Fruit fly (Drosophila melanogaster) whole organism, embryonic: ENCODE data around the gene Adar.
A peak's percentile ranks its signal among the peaks of the same experiment; 100 is the strongest.

Experiments
- Atf3 ChIP-seq: fragments of 200-800 bp; sonication (Bioruptor generic); optimal IDR thresholded peaks from 3 replicates; lab custom pipeline; 2016; ENCODE audit warnings: missing biosample characterization, missing genetic modification characterization
- C15 ChIP-seq: fragments of 200-800 bp; sonication (Bioruptor generic); IDR thresholded peaks from 3 replicates; pipeline ENCODE4 v1.3.6; 2022; ENCODE audit warnings: missing biosample characterization, missing genetic modification characterization
- CG10147 ChIP-seq: fragments of 200-800 bp; sonication (Bioruptor generic); optimal IDR thresholded peaks from 2 replicates; lab custom pipeline; 2019; ENCODE audit warnings: missing biosample characterization, mild to moderate bottlenecking, missing genetic modification characterization, moderate library complexity
- CG14441 ChIP-seq: fragments of 200-800 bp; sonication (Bioruptor generic); IDR thresholded peaks from 2 replicates; pipeline ENCODE4 v1.3.6; 2022; ENCODE audit warnings: missing biosample characterization, missing genetic modification characterization
- CG14710 ChIP-seq: fragments of 200-800 bp; sonication (Bioruptor generic); optimal IDR thresholded peaks from 3 replicates; lab custom pipeline; 2019; ENCODE audit warnings: missing biosample characterization, mild to moderate bottlenecking, missing genetic modification characterization, moderate library complexity
- CG15269 ChIP-seq: fragments of 200-800 bp; sonication (Bioruptor generic); optimal IDR thresholded peaks from 2 replicates; lab custom pipeline; 2018; ENCODE audit warnings: missing biosample characterization, mild to moderate bottlenecking, missing genetic modification characterization, moderate library complexity
- CG15696 ChIP-seq: fragments of 200-800 bp; sonication (Bioruptor generic); optimal IDR thresholded peaks from 2 replicates; lab custom pipeline; 2019; ENCODE audit warnings: missing biosample characterization, mild to moderate bottlenecking, missing genetic modification characterization, moderate library complexity
- CG16779 ChIP-seq: fragments of 200-800 bp; sonication (Bioruptor generic); IDR thresholded peaks from 2 replicates; pipeline ENCODE4 v1.3.6; 2022; ENCODE audit warnings: missing biosample characterization, missing genetic modification characterization
- CG17912 ChIP-seq: fragments of 200-800 bp; sonication (Bioruptor generic); optimal IDR thresholded peaks from 2 replicates; lab custom pipeline; 2018; ENCODE audit warnings: missing biosample characterization, mild to moderate bottlenecking, missing genetic modification characterization
- CG30403 ChIP-seq: fragments of 200-800 bp; sonication (Bioruptor generic); optimal IDR thresholded peaks from 3 replicates; lab custom pipeline; 2016; ENCODE audit warnings: missing biosample characterization, missing genetic modification characterization
- CG31365 ChIP-seq: fragments of 200-800 bp; sonication (Bioruptor generic); optimal IDR thresholded peaks from 2 replicates; lab custom pipeline; 2018; ENCODE audit warnings: missing biosample characterization, mild to moderate bottlenecking, missing genetic modification characterization
- CG4360 ChIP-seq: fragments of 200-800 bp; sonication (Bioruptor generic); IDR thresholded peaks from 2 replicates; pipeline ENCODE4 v1.3.6; 2022; ENCODE audit warnings: missing biosample characterization, missing genetic modification characterization
- CG4820 ChIP-seq: fragments of 200-800 bp; sonication (Bioruptor generic); optimal IDR thresholded peaks from 3 replicates; lab custom pipeline; 2016; ENCODE audit warnings: missing biosample characterization, missing genetic modification characterization
- CG6272 ChIP-seq: fragments of 200-800 bp; sonication (Bioruptor generic); IDR thresholded peaks from 2 replicates; pipeline ENCODE4 v1.3.6; 2022; ENCODE audit warnings: missing biosample characterization, missing genetic modification characterization
- CG6813 ChIP-seq: fragments of 200-800 bp; sonication (Bioruptor generic); optimal IDR thresholded peaks from 2 replicates; lab custom pipeline; 2017; ENCODE audit warnings: missing biosample characterization, missing genetic modification characterization, mild to moderate bottlenecking, moderate library complexity, missing genetic modification reagents
- CG9932 ChIP-seq: fragments of 200-800 bp; sonication (Bioruptor generic); IDR thresholded peaks from 2 replicates; pipeline ENCODE4 v1.3.6; 2022; ENCODE audit warnings: missing biosample characterization, missing genetic modification characterization
- CkIIα-i1 ChIP-seq: fragments of 200-800 bp; sonication (Bioruptor generic); IDR thresholded peaks from 2 replicates; pipeline ENCODE4 v1.3.6; 2022; ENCODE audit warnings: missing biosample characterization, missing genetic modification characterization
- Dip2 ChIP-seq: fragments of 200-800 bp; sonication (Bioruptor generic); IDR thresholded peaks from 2 replicates; pipeline ENCODE4 v1.3.6; 2022; ENCODE audit warnings: missing biosample characterization, missing genetic modification characterization
- Dref ChIP-seq: fragments of 200-800 bp; sonication (Bioruptor generic); IDR thresholded peaks from 2 replicates; pipeline ENCODE4 v1.3.6; 2022; ENCODE audit warnings: missing biosample characterization, missing genetic modification characterization
- E2f2 ChIP-seq: fragments of 200-800 bp; sonication (Bioruptor generic); IDR thresholded peaks from 2 replicates; pipeline ENCODE4 v1.3.6; 2022; ENCODE audit warnings: missing biosample characterization, missing genetic modification characterization
- ERR ChIP-seq: fragments of 200-800 bp; sonication (Bioruptor generic); optimal IDR thresholded peaks from 2 replicates; lab custom pipeline; 2016; ENCODE audit warnings: missing biosample characterization, missing genetic modification characterization
- Eip74EF ChIP-seq, 2 experiments: fragments of 200-800 bp in 1 of 2; fragments of >200 bp in 1 of 2; sonication (Bioruptor generic) in 1 of 2; optimal IDR thresholded peaks; 2 replicates each; lab custom pipeline; 2017 to 2019; ENCODE audit warnings: missing biosample characterization in 2 of 2, missing genetic modification characterization in 2 of 2, mild to moderate bottlenecking in 1 of 2, moderate library complexity in 1 of 2
- Ets97D ChIP-seq: fragments of 200-800 bp; sonication (Bioruptor generic); optimal IDR thresholded peaks from 3 replicates; lab custom pipeline; 2016; ENCODE audit warnings: missing biosample characterization, missing genetic modification characterization
- Hr51 ChIP-seq, 2 experiments: fragments of 200-800 bp; sonication (Bioruptor generic); optimal IDR thresholded peaks; 2 replicates in 1 of 2; 3 replicates in 1 of 2; lab custom pipeline; 2016 to 2018; ENCODE audit warnings: missing biosample characterization in 2 of 2, missing genetic modification characterization in 2 of 2, mild to moderate bottlenecking in 1 of 2, moderate library complexity in 1 of 2
- Lhr ChIP-seq: fragments of 200-800 bp; sonication (Bioruptor generic); optimal IDR thresholded peaks from 3 replicates; lab custom pipeline; 2017; ENCODE audit warnings: mild to moderate bottlenecking, missing biosample characterization, missing genetic modification reagents, missing genetic modification characterization
- Myb ChIP-seq: fragments of 200-800 bp; sonication (Bioruptor generic); optimal IDR thresholded peaks from 2 replicates; lab custom pipeline; 2016; ENCODE audit warnings: missing biosample characterization, missing genetic modification characterization
- Oli ChIP-seq: fragments of 200-800 bp; sonication (Bioruptor generic); optimal IDR thresholded peaks from 2 replicates; lab custom pipeline; 2018; ENCODE audit warnings: missing biosample characterization, mild to moderate bottlenecking, missing genetic modification characterization, moderate library complexity
- Stat92E ChIP-seq, 3 experiments: fragments of >200 bp in 2 of 3; fragments of 200-800 bp in 1 of 3; sonication (Bioruptor generic) in 1 of 3; optimal IDR thresholded peaks; 2 replicates each; lab custom pipeline; 2017 to 2019; ENCODE audit warnings: missing biosample characterization in 3 of 3, missing genetic modification characterization in 3 of 3, mild to moderate bottlenecking in 1 of 3, moderate library complexity in 1 of 3
- ab ChIP-seq: fragments of 200-800 bp; sonication (Bioruptor generic); optimal IDR thresholded peaks from 2 replicates; lab custom pipeline; 2016; ENCODE audit warnings: missing biosample characterization, missing genetic modification characterization
- amos ChIP-seq: fragments of 200-800 bp; sonication (Bioruptor generic); IDR thresholded peaks from 2 replicates; pipeline ENCODE4 v1.3.6; 2022; ENCODE audit warnings: missing biosample characterization, missing genetic modification characterization; ENCODE audit not compliant: partially characterized antibody
- bcd ChIP-seq: fragments of 200-800 bp; sonication (Bioruptor generic); optimal IDR thresholded peaks from 2 replicates; lab custom pipeline; 2017; ENCODE audit warnings: missing biosample characterization, mild to moderate bottlenecking, missing genetic modification characterization
- btn ChIP-seq: fragments of 200-800 bp; sonication (Bioruptor generic); optimal IDR thresholded peaks from 2 replicates; lab custom pipeline; 2016; ENCODE audit warnings: missing biosample characterization, missing genetic modification characterization
- da ChIP-seq: fragments of 200-800 bp; sonication (Bioruptor generic); optimal IDR thresholded peaks from 2 replicates; lab custom pipeline; 2016; ENCODE audit warnings: missing biosample characterization, missing genetic modification characterization
- danr ChIP-seq: fragments of 200-800 bp; sonication (Bioruptor generic); IDR thresholded peaks from 2 replicates; pipeline ENCODE4 v1.3.6; 2022; ENCODE audit warnings: missing biosample characterization, missing genetic modification characterization
- fd96Cb ChIP-seq: fragments of 200-800 bp; sonication (Bioruptor generic); optimal IDR thresholded peaks from 2 replicates; lab custom pipeline; 2018; ENCODE audit warnings: missing biosample characterization, mild to moderate bottlenecking, missing genetic modification characterization, moderate library complexity
- fru ChIP-seq: fragments of >200 bp; optimal IDR thresholded peaks from 2 replicates; lab custom pipeline; 2017
- grau ChIP-seq: fragments of 200-800 bp; optimal IDR thresholded peaks from 3 replicates; lab custom pipeline; 2019; ENCODE audit warnings: missing biosample characterization, mild to moderate bottlenecking, missing genetic modification characterization, moderate library complexity
- gsb-n ChIP-seq: fragments of 200-800 bp; sonication (Bioruptor generic); optimal IDR thresholded peaks from 3 replicates; lab custom pipeline; 2018; ENCODE audit warnings: missing biosample characterization, mild to moderate bottlenecking, missing genetic modification characterization
- hkb ChIP-seq, 2 experiments: fragments of 200-800 bp in 1 of 2; fragments of >200 bp in 1 of 2; sonication (Bioruptor generic) in 1 of 2; IDR thresholded peaks in 1 of 2; optimal IDR thresholded peaks in 1 of 2; 2 replicates each; pipeline versions ENCODE4 v1.3.6 to Lab custom; 2017 to 2022; ENCODE audit warnings: missing biosample characterization in 1 of 2, missing genetic modification characterization in 1 of 2
- jigr1 ChIP-seq: fragments of 200-800 bp; sonication (Bioruptor generic); IDR thresholded peaks from 3 replicates; pipeline ENCODE4 v1.3.6; 2022; ENCODE audit warnings: missing biosample characterization, missing genetic modification characterization
- kah ChIP-seq: fragments of 200-800 bp; sonication (Bioruptor generic); optimal IDR thresholded peaks from 2 replicates; lab custom pipeline; 2018; ENCODE audit warnings: missing biosample characterization, mild to moderate bottlenecking, missing genetic modification characterization
- knrl ChIP-seq: fragments of 200-800 bp; sonication (Bioruptor generic); IDR thresholded peaks from 3 replicates; pipeline ENCODE4 v1.3.6; 2022; ENCODE audit warnings: missing biosample characterization, missing genetic modification characterization; ENCODE audit not compliant: partially characterized antibody
- mld ChIP-seq: fragments of 200-800 bp; sonication (Bioruptor generic); IDR thresholded peaks from 3 replicates; pipeline ENCODE4 v1.3.6; 2022; ENCODE audit warnings: missing biosample characterization, missing genetic modification characterization; ENCODE audit not compliant: partially characterized antibody
- onecut ChIP-seq: fragments of 200-800 bp; sonication (Bioruptor generic); IDR thresholded peaks from 2 replicates; pipeline ENCODE4 v1.3.6; 2022; ENCODE audit warnings: missing biosample characterization, missing genetic modification characterization
- peb ChIP-seq: fragments of 200-800 bp; sonication (Bioruptor generic); IDR thresholded peaks from 2 replicates; pipeline ENCODE4 v1.3.6; 2022; ENCODE audit warnings: missing biosample characterization, missing genetic modification characterization
- ranshi ChIP-seq: fragments of 200-800 bp; sonication (Bioruptor generic); IDR thresholded peaks from 2 replicates; pipeline ENCODE4 v1.3.6; 2022; ENCODE audit warnings: missing biosample characterization, missing genetic modification characterization
- scrt ChIP-seq: fragments of 200-800 bp; sonication (Bioruptor generic); optimal IDR thresholded peaks from 2 replicates; lab custom pipeline; 2018; ENCODE audit warnings: missing biosample characterization, mild to moderate bottlenecking, missing genetic modification characterization, moderate library complexity
- sna ChIP-seq: fragments of 200-800 bp; sonication (Bioruptor generic); IDR thresholded peaks from 2 replicates; pipeline ENCODE4 v1.3.6; 2022; ENCODE audit warnings: missing biosample characterization, missing genetic modification characterization; ENCODE audit not compliant: partially characterized antibody
- tll ChIP-seq, 2 experiments: fragments of 200-800 bp in 1 of 2; fragments of >200 bp in 1 of 2; sonication (Bioruptor generic) in 1 of 2; optimal IDR thresholded peaks; 2 replicates each; lab custom pipeline; 2017 to 2019; ENCODE audit warnings: missing biosample characterization in 2 of 2, missing genetic modification characterization in 2 of 2, mild to moderate bottlenecking in 1 of 2, moderate library complexity in 1 of 2
- toy ChIP-seq: fragments of 200-800 bp; sonication (Bioruptor generic); IDR thresholded peaks from 2 replicates; pipeline ENCODE4 v1.3.6; 2022; ENCODE audit warnings: missing biosample characterization, missing genetic modification characterization
- zf30C ChIP-seq: fragments of 200-800 bp; sonication (Bioruptor generic); optimal IDR thresholded peaks from 3 replicates; lab custom pipeline; 2018; ENCODE audit warnings: missing biosample characterization, mild to moderate bottlenecking, missing genetic modification characterization

The Adar gene

DNA sequence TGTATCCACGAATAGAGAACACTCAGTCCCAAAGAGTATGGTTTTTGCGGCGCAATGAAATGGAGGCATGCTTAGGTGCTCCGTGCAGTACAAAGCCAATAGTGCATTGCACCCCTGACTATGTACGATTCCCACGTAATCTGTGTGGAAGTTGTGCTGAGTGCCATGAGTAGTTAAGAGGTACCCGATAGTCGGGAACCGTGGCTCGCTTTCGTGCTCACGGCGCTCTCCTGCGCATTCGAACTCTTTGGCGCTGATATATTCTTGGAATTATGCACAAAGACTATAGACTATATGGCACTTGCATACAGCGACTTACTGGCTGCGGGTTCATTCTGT is 51.1 kb downstream of the Adar start (continued):
- TF ChIP-seq amos (GFP tag; lab: Robert Waterston, UW) = no peak
- no peak for TF ChIP-seq Dip2 (GFP tag; lab: Robert Waterston, UW)
- TF ChIP-seq da (GFP tag; lab: Kevin White, UChicago) = no peak
- TF ChIP-seq zf30C = no peak
- TF ChIP-seq grau (tag; lab: Kevin White, UChicago) = no peak
- TF ChIP-seq fd96Cb (tag; lab: Kevin White, UChicago) = no peak
- no peak for TF ChIP-seq toy (GFP tag; lab: Robert Waterston, UW)
- TF ChIP-seq CG6813 (GFP tag; lab: Kevin White, UChicago) = no peak
- TF ChIP-seq CkIIα-i1 = no peak
- TF ChIP-seq CG10147 (GFP tag; lab: Kevin White, UChicago) = no peak
- no peak for TF ChIP-seq Hr51 (GFP tag; optimal IDR thresholded peaks at IDR 0.05; lab: Kevin White, UChicago)
- TF ChIP-seq Stat92E (GFP tag; optimal IDR thresholded peaks at IDR 0.05; lab: Kevin White, UChicago) = no peak
- no peak for TF ChIP-seq hkb (optimal IDR thresholded peaks at IDR 0.05; lab: Kevin White, UChicago)
- TF ChIP-seq hkb (GFP tag; IDR thresholded peaks at IDR 0.05; lab: Robert Waterston, UW) = 0 out of 2 replicates have a peak, but pooled peaks have one; percentile 13
- 0 out of 2 replicates have a peak, but pooled peaks have one; percentile 33 for TF ChIP-seq CG14441 (GFP tag; lab: Robert Waterston, UW)
- no peak for TF ChIP-seq scrt (GFP tag; lab: Kevin White, UChicago)
- TF ChIP-seq CG17912 (GFP tag; lab: Kevin White, UChicago) = no peak
- no peak for TF ChIP-seq onecut (GFP tag; lab: Robert Waterston, UW)
- no peak for TF ChIP-seq mld (GFP tag; lab: Robert Waterston, UW)
- TF ChIP-seq CG31365 (tag; lab: Kevin White, UChicago) = no peak
- no peak for TF ChIP-seq bcd
- TF ChIP-seq danr (GFP tag; lab: Robert Waterston, UW) = no peak
- no peak for TF ChIP-seq Eip74EF (GFP tag; optimal IDR thresholded peaks at IDR 0.05; lab: Kevin White, UChicago)
- TF ChIP-seq CG4360 (GFP tag; lab: Robert Waterston, UW) = no peak
- TF ChIP-seq jigr1 (GFP tag; lab: Robert Waterston, UW) = no peak
- no peak for TF ChIP-seq ERR (GFP tag; lab: Kevin White, UChicago)
- TF ChIP-seq ranshi (GFP tag; lab: Robert Waterston, UW) = no peak
- no peak for TF ChIP-seq CG6272 (GFP tag; lab: Robert Waterston, UW)
- TF ChIP-seq fru = no peak
- no peak for TF ChIP-seq C15
- no peak for TF ChIP-seq Myb (GFP tag; lab: Kevin White, UChicago)
- TF ChIP-seq CG15269 (tag; lab: Kevin White, UChicago) = no peak
- TF ChIP-seq btn = no peak
- TF ChIP-seq knrl (GFP tag; lab: Robert Waterston, UW) = no peak
- no peak for TF ChIP-seq gsb-n (tag; lab: Kevin White, UChicago)
- no peak for TF ChIP-seq CG15696 (tag; lab: Kevin White, UChicago)
- TF ChIP-seq peb (GFP tag; lab: Robert Waterston, UW) = no peak
- no peak for TF ChIP-seq CG30403 (GFP tag; lab: Kevin White, UChicago)
- TF ChIP-seq CG4820 = no peak
- TF ChIP-seq sna (GFP tag; lab: Robert Waterston, UW) = no peak
- no peak for TF ChIP-seq E2f2 (GFP tag; lab: Robert Waterston, UW)
- no peak for TF ChIP-seq ab
- no peak for TF ChIP-seq kah (GFP tag; lab: Kevin White, UChicago)
- TF ChIP-seq Oli (tag; lab: Kevin White, UChicago) = no peak
- no peak for TF ChIP-seq CG9932
- TF ChIP-seq CG14710 (tag; lab: Kevin White, UChicago) = no peak
- no peak for TF ChIP-seq Atf3
- TF ChIP-seq tll (GFP tag; optimal IDR thresholded peaks at IDR 0.05; lab: Kevin White, UChicago) = no peak
- TF ChIP-seq CG16779 = no peak
- TF ChIP-seq Lhr (GFP tag; lab: Kevin White, UChicago) = no peak
- no peak for TF ChIP-seq Ets97D (GFP tag; lab: Kevin White, UChicago)
- TF ChIP-seq Dref (GFP tag; lab: Robert Waterston, UW) = no peak
